Worm (Caenorhabditis elegans): Measurements from ENCODE around the gene sdc-2.

The sdc-2 gene

ce11 chrX:11519016-11519509 lies 3.4 kb upstream of the sdc-2 start, which contains the start of gene hpo-34:
TSS of gene hpo-34 (minus strand) at chrX:11519066.
- TF ChIP-seq T23F11.4 (GFP tag; optimal IDR thresholded peaks at IDR 0.05), result no peak
- TF ChIP-seq ceh-31 (tag; optimal IDR thresholded peaks at IDR 0.05), result no peak
- TF ChIP-seq fkh-6 (tag; optimal IDR thresholded peaks at IDR 0.05), result no peak
- TF ChIP-seq elt-2 (tag; optimal IDR thresholded peaks at IDR 0.05), result peak; percentile 33
- TF ChIP-seq nhr-232 (tag; optimal IDR thresholded peaks at IDR 0.05), result no peak

- no peak for TF ChIP-seq eyg-1 (tag; optimal IDR thresholded peaks at IDR 0.05)
- TF ChIP-seq nfya-1 (tag; optimal IDR thresholded peaks at IDR 0.05), result no peak
- no peak for TF ChIP-seq ceh-14 (tag; optimal IDR thresholded peaks at IDR 0.05)
- no peak for TF ChIP-seq che-1 (tag; optimal IDR thresholded peaks at IDR 0.05)
- no peak for TF ChIP-seq sox-4 (tag; optimal IDR thresholded peaks at IDR 0.05)
- TF ChIP-seq unc-3 (GFP tag; conservative IDR thresholded peaks at IDR 0.05), result no peak
- no peak for TF ChIP-seq unc-3 (tag; optimal IDR thresholded peaks at IDR 0.05)
- no peak for TF ChIP-seq Y22D7AL.16 (tag; optimal IDR thresholded peaks at IDR 0.05)
- no peak for TF ChIP-seq mec-3 (tag; optimal IDR thresholded peaks at IDR 0.05; ENCODE audit: borderline replicate concordance)
- TF ChIP-seq tbx-2 (tag; optimal IDR thresholded peaks at IDR 0.05), result no peak
- TF ChIP-seq pag-3 (tag; optimal IDR thresholded peaks at IDR 0.05; ENCODE audit: borderline replicate concordance), result no peak
These were observed 1.2 kb downstream of the sdc-2 start for ce11 chrX:11523704-11524103.

DNA sequence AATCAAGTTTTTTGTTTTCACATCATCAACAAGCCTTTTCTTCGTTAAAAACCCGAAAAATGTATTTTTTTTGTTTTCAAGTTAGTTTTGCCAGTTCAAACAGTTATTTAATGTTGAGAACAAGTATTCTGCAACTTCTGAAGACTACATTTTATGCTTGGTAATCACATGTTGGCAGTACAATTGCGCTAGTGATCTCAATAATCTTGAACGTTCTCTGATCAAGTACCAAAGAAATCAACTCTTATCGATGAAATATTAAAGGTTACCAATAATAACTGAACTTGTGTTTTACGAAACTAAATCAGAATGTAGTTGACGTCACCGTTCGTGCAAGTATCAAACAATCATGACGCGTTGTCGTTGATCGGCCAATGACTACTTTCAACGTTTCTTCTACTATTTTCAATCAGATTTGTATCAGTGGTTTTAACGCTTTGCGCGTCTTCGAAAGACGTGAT lies 11.1 kb downstream of the sdc-2 start, which contains the start of gene C35C5.8:
Gene C35C5.8, plus strand, starts transcription at position 51 of the 461 bp plus-strand sequence.
- no peak for TF ChIP-seq K09A11.1 (tag; optimal IDR thresholded peaks at IDR 0.05; ENCODE audit: insufficient read depth)
- no peak for TF ChIP-seq ttx-3 (tag; optimal IDR thresholded peaks at IDR 0.05)
- TF ChIP-seq pag-3 (tag; optimal IDR thresholded peaks at IDR 0.05; ENCODE audit: borderline replicate concordance), result no peak
- TF ChIP-seq elt-4 (tag; optimal IDR thresholded peaks at IDR 0.05), result no peak

DNA sequence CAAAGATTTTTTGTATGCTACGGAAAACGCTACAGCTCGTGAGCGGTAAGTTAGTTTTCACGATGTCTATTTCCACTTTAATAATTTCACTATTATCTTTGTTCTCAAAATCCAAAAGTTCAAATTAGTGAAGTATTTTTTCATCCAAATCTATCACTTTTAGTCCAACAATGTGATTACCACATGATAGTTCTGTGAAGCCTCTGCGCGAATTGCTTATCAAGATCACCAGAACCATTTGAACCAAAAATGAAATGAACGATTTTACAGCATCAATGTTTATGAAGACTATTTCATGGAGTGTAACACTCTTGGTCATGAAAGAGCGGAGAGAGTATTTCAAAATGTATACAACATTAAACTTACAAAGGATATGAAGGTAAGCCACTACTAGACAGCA lies 11.9 kb downstream of the sdc-2 start:
- TF ChIP-seq zip-5 (tag; optimal IDR thresholded peaks at IDR 0.05) (no peak), ztf-16 (tag; optimal IDR thresholded peaks at IDR 0.05) (no peak)

ce11 chrX:11536408-11536807 lies 13.9 kb downstream of the sdc-2 start, which contains the start of gene C35C5.9:
TSS of gene C35C5.9 (plus strand) at chrX:11536568.
- TF ChIP-seq ceh-34 (tag; optimal IDR thresholded peaks at IDR 0.05) (no peak), pat-9 (tag; optimal IDR thresholded peaks at IDR 0.05) (no peak), elt-4 (tag; optimal IDR thresholded peaks at IDR 0.05) (no peak), C38D4.7 (GFP tag; optimal IDR thresholded peaks at IDR 0.05) (no peak), syd-9 (tag; optimal IDR thresholded peaks at IDR 0.05) (no peak), ahr-1 (tag; optimal IDR thresholded peaks at IDR 0.05) (no peak)

ce11 chrX:11537240-11537764 lies 14.8 kb downstream of the sdc-2 start, which contains the start of gene gcp-2.2:
TSS of gene gcp-2.2 (plus strand) at chrX:11537714.
- TF ChIP-seq zip-5 (tag; optimal IDR thresholded peaks at IDR 0.05), result no peak

DNA sequence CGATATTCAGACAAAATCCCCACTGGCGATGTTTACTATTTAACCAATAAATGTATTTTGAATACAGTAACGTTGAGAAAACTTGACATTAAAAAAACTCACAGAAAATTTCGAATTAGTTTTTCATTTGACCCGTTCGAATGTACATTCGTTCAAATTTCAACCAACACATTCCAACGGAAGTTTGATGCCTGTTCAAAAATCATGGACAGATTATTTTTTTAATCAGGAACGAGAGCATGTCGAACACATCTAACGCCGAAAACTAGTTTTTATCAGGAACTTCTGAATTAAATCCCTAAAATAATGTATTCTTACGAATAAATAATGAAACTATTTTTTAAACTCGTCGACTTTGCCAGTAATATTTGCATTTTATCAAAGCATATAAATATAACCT lies 19.2 kb downstream of the sdc-2 start:
- TF ChIP-seq hlh-13 (GFP tag; optimal IDR thresholded peaks at IDR 0.05), result no peak
- TF ChIP-seq ceh-19 (GFP tag; optimal IDR thresholded peaks at IDR 0.05), result no peak
- TF ChIP-seq ceh-9 (tag; optimal IDR thresholded peaks at IDR 0.05), result no peak
- TF ChIP-seq pag-3 (tag; optimal IDR thresholded peaks at IDR 0.05; ENCODE audit: borderline replicate concordance), result no peak
- TF ChIP-seq ztf-16 (tag; optimal IDR thresholded peaks at IDR 0.05), result no peak
- TF ChIP-seq madf-2 (tag; optimal IDR thresholded peaks at IDR 0.05), result no peak
- TF ChIP-seq tbx-2 (tag; optimal IDR thresholded peaks at IDR 0.05), result no peak

Measured in whole organism, late embryonic.